Fruit fly (Drosophila melanogaster): ENCODE measurements around the gene InR.

Gene InR

dm6 chr3R:21604564-21604963 is 14.6 kb downstream of the InR start:
- TF ChIP-seq Jra (GFP tag; optimal IDR thresholded peaks at IDR 0.05) (no peak), sv (GFP tag; optimal IDR thresholded peaks at IDR 0.05) (no peak), Rel (GFP tag; optimal IDR thresholded peaks at IDR 0.05) (no peak), Rel (tag; optimal IDR thresholded peaks at IDR 0.05) (no peak), jim (GFP tag; optimal IDR thresholded peaks at IDR 0.05) (peak; percentile 52), woc (GFP tag; optimal IDR thresholded peaks at IDR 0.05) (no peak), Dif (GFP tag; optimal IDR thresholded peaks at IDR 0.05; ENCODE audit: partially characterized antibody) (peak; percentile 65)

- TF ChIP-seq fru (GFP tag; optimal IDR thresholded peaks at IDR 0.05) (no peak), lola (GFP tag; optimal IDR thresholded peaks at IDR 0.05) (no peak), Sp1 (GFP tag; optimal IDR thresholded peaks at IDR 0.05) (no peak), woc (GFP tag; optimal IDR thresholded peaks at IDR 0.05) (no peak), dl (GFP tag; optimal IDR thresholded peaks at IDR 0.05; ENCODE audit: insufficient read depth in 1 of 2, partially characterized antibody in 2 of 2) (no peak), usp (GFP tag; optimal IDR thresholded peaks at IDR 0.05) (no peak), h (GFP tag; optimal IDR thresholded peaks at IDR 0.05) (no peak), psq (GFP tag; optimal IDR thresholded peaks at IDR 0.05) (no peak), CG9705 (GFP tag; optimal IDR thresholded peaks at IDR 0.05) (no peak), pan (optimal IDR thresholded peaks at IDR 0.05) (no peak)
Measured at dm6 chr3R:21602688-21603031, 16.5 kb downstream of the InR start.

- TF ChIP-seq GATAd (GFP tag; optimal IDR thresholded peaks at IDR 0.05) (no peak), rgr (GFP tag; optimal IDR thresholded peaks at IDR 0.05) (no peak), psq (GFP tag; optimal IDR thresholded peaks at IDR 0.05) (no peak), Mio (GFP tag; optimal IDR thresholded peaks at IDR 0.05) (no peak), Vsx2 (GFP tag; optimal IDR thresholded peaks at IDR 0.05; ENCODE audit: partially characterized antibody) (no peak), Rel (GFP tag; optimal IDR thresholded peaks at IDR 0.05) (no peak), Rel (tag; optimal IDR thresholded peaks at IDR 0.05) (no peak), Jra (GFP tag; optimal IDR thresholded peaks at IDR 0.05) (no peak), jim (GFP tag; optimal IDR thresholded peaks at IDR 0.05) (no peak), CG32264 (GFP tag; optimal IDR thresholded peaks at IDR 0.05) (no peak), br (GFP tag; optimal IDR thresholded peaks at IDR 0.05) (no peak), tai (GFP tag; optimal IDR thresholded peaks at IDR 0.05) (no peak)
Measured at dm6 chr3R:21601954-21602687, 17.0 kb downstream of the InR start.

dm6 chr3R:21599642-21600041 is 19.5 kb downstream of the InR start:
- TF ChIP-seq rgr (GFP tag; optimal IDR thresholded peaks at IDR 0.05) (no peak), CG32264 (GFP tag; optimal IDR thresholded peaks at IDR 0.05) (no peak), psq (GFP tag; optimal IDR thresholded peaks at IDR 0.05) (peak; percentile 75), usp (GFP tag; optimal IDR thresholded peaks at IDR 0.05) (no peak), Rel (GFP tag; optimal IDR thresholded peaks at IDR 0.05) (no peak), Rel (tag; optimal IDR thresholded peaks at IDR 0.05) (no peak), Hnf4 (GFP tag; optimal IDR thresholded peaks at IDR 0.05) (peak; percentile 75), Sp1 (GFP tag; optimal IDR thresholded peaks at IDR 0.05) (peak; percentile 10), Vsx2 (GFP tag; optimal IDR thresholded peaks at IDR 0.05; ENCODE audit: partially characterized antibody) (no peak)

- TF ChIP-seq Abd-B (GFP tag; optimal IDR thresholded peaks at IDR 0.05) (no peak), Dif (GFP tag; optimal IDR thresholded peaks at IDR 0.05; ENCODE audit: partially characterized antibody) (no peak)
Measured at dm6 chr3R:21598605-21599004, 20.5 kb downstream of the InR start.

- TF ChIP-seq foxo (GFP tag; optimal IDR thresholded peaks at IDR 0.05) (peak in 1 of 2 experiments; percentile 6), br (GFP tag; optimal IDR thresholded peaks at IDR 0.05) (no peak)
Measured at dm6 chr3R:21597877-21598276, 21.2 kb downstream of the InR start.

dm6 chr3R:21596151-21596802 is 22.8 kb downstream of the InR start:
- TF ChIP-seq N (GFP tag; optimal IDR thresholded peaks at IDR 0.05) (no peak), sage (GFP tag; optimal IDR thresholded peaks at IDR 0.05) (no peak), woc (GFP tag; optimal IDR thresholded peaks at IDR 0.05) (no peak), Sp1 (GFP tag; optimal IDR thresholded peaks at IDR 0.05) (no peak), pan (optimal IDR thresholded peaks at IDR 0.05) (no peak)

Measured in whole organism, wandering third instar larva.